Worm (Caenorhabditis elegans) whole organism, young adult: ENCODE data around the gene F54F7.9.

Experiments
- B0019.2 ChIP-seq: fragments of 200-800 bp; sonication (Bioruptor generic); conservative IDR thresholded peaks from 2 replicates; pipeline ENCODE4 v1.3.6; 2022; ENCODE audit warnings: missing genetic modification reagents, missing genetic modification characterization, missing compliant biosample characterization
- C06A6.2 ChIP-seq: fragments of 200-800 bp; sonication (Bioruptor generic); conservative IDR thresholded peaks from 2 replicates; pipeline ENCODE4 v1.3.6; 2022; ENCODE audit warnings: missing genetic modification characterization, missing compliant biosample characterization
- C17E4.6 ChIP-seq: fragments of 200-800 bp; sonication (Bioruptor generic); IDR thresholded peaks from 2 replicates; pipeline ENCODE4 v1.3.6; 2022; ENCODE audit warnings: missing genetic modification reagents, missing genetic modification characterization, missing compliant biosample characterization
- F22D6.2 ChIP-seq: sonication (generic microtip); optimal IDR thresholded peaks from 2 replicates; lab custom pipeline; 2016; ENCODE audit warnings: mild to moderate bottlenecking, missing genetic modification characterization, missing compliant biosample characterization
- F37B4.10 ChIP-seq: fragments of 200-800 bp; sonication (Bioruptor generic); IDR thresholded peaks from 2 replicates; pipeline ENCODE4 v1.3.6; 2022; ENCODE audit warnings: missing genetic modification characterization, missing compliant biosample characterization
- F57C9.4 ChIP-seq: sonication (generic microtip); optimal IDR thresholded peaks from 2 replicates; lab custom pipeline; 2017; ENCODE audit warnings: mild to moderate bottlenecking, missing genetic modification characterization, missing compliant biosample characterization
- K12H6.12 ChIP-seq: fragments of 200-800 bp; sonication (Bioruptor generic); optimal IDR thresholded peaks from 2 replicates; lab custom pipeline; 2018; ENCODE audit warnings: mild to moderate bottlenecking, missing genetic modification characterization, missing compliant biosample characterization
- Y53F4B.3 ChIP-seq: fragments of 200-800 bp; sonication (Bioruptor generic); IDR thresholded peaks from 2 replicates; pipeline ENCODE4 v1.3.6; 2022; ENCODE audit warnings: missing genetic modification reagents, missing genetic modification characterization, missing compliant biosample characterization
- Y95B8A.8 ChIP-seq: fragments of 200-800 bp; sonication (Bioruptor generic); IDR thresholded peaks from 2 replicates; pipeline ENCODE4 v1.3.6; 2022; ENCODE audit warnings: missing genetic modification reagents, missing genetic modification characterization, missing compliant biosample characterization
- akir-1 ChIP-seq: fragments of 200-800 bp; sonication (Bioruptor generic); optimal IDR thresholded peaks from 2 replicates; lab custom pipeline; 2018; ENCODE audit warnings: mild to moderate bottlenecking, missing genetic modification characterization, moderate library complexity, missing compliant biosample characterization
- aptf-2 ChIP-seq: fragments of 200-800 bp; sonication (Bioruptor generic); conservative IDR thresholded peaks from 2 replicates; pipeline ENCODE4 v1.3.6; 2022; ENCODE audit warnings: missing genetic modification reagents, missing genetic modification characterization, missing compliant biosample characterization
- aptf-3 ChIP-seq: fragments of 200-800 bp; sonication (Bioruptor generic); IDR thresholded peaks from 2 replicates; pipeline ENCODE4 v1.3.6; 2022; ENCODE audit warnings: missing genetic modification characterization, missing compliant biosample characterization
- athp-1 ChIP-seq: sonication (generic microtip); optimal IDR thresholded peaks from 2 replicates; lab custom pipeline; 2017; ENCODE audit warnings: mild to moderate bottlenecking, missing genetic modification characterization, missing compliant biosample characterization
- attf-3 ChIP-seq: fragments of 200-800 bp; sonication (Bioruptor generic); conservative IDR thresholded peaks from 2 replicates; pipeline ENCODE4 v1.3.6; 2022; ENCODE audit warnings: missing genetic modification reagents, missing genetic modification characterization, missing compliant biosample characterization
- cebp-1 ChIP-seq, 2 experiments: fragments of 200-800 bp in 1 of 2; sonication (Bioruptor generic) in 1 of 2; sonication (generic microtip) in 1 of 2; IDR thresholded peaks in 1 of 2; optimal IDR thresholded peaks in 1 of 2; 2 replicates each; pipeline versions ENCODE4 v1.3.6 to Lab custom; 2017 to 2022; ENCODE audit warnings: missing compliant biosample characterization in 2 of 2, missing genetic modification characterization in 2 of 2, mild to moderate bottlenecking in 1 of 2, missing genetic modification reagents in 1 of 2, moderate library complexity in 1 of 2
- chd-7 ChIP-seq: sonication (generic microtip); optimal IDR thresholded peaks from 2 replicates; lab custom pipeline; 2016; ENCODE audit warnings: mild to moderate bottlenecking, missing genetic modification characterization, moderate library complexity, missing compliant biosample characterization
- dpl-1 ChIP-seq: fragments of 150-350 bp; optimal IDR thresholded peaks from 2 replicates; lab custom pipeline; 2014; ENCODE audit warnings: missing biosample characterization, missing genetic modification reagents, missing genetic modification characterization
- efl-1 ChIP-seq: fragments of 150-350 bp; optimal IDR thresholded peaks from 2 replicates; lab custom pipeline; 2014; ENCODE audit warnings: missing biosample characterization, missing genetic modification reagents, missing genetic modification characterization
- egl-44 ChIP-seq: fragments of 200-800 bp; sonication (Bioruptor generic); IDR thresholded peaks from 2 replicates; pipeline ENCODE4 v1.3.6; 2022; ENCODE audit warnings: missing genetic modification reagents, missing genetic modification characterization, missing compliant biosample characterization
- him-1 ChIP-seq: sonication (generic microtip); optimal IDR thresholded peaks from 2 replicates; lab custom pipeline; 2016; ENCODE audit warnings: missing genotype, missing genetic modification reagents, missing genetic modification characterization, missing compliant biosample characterization
- let-607 ChIP-seq, 2 experiments: fragments of 200-800 bp in 1 of 2; sonication (Bioruptor generic) in 1 of 2; sonication (generic microtip) in 1 of 2; optimal IDR thresholded peaks; 2 replicates each; lab custom pipeline; 2016 to 2018; ENCODE audit warnings: mild to moderate bottlenecking in 2 of 2, missing compliant biosample characterization in 2 of 2, missing genetic modification characterization in 2 of 2, moderate library complexity in 2 of 2, missing genotype in 1 of 2
- lin-26 ChIP-seq: fragments of 200-800 bp; sonication (Bioruptor generic); IDR thresholded peaks from 2 replicates; pipeline ENCODE4 v1.3.6; 2022; ENCODE audit warnings: missing genetic modification reagents, missing genetic modification characterization, missing compliant biosample characterization
- lir-1 ChIP-seq: fragments of 200-800 bp; sonication (Bioruptor generic); conservative IDR thresholded peaks from 2 replicates; pipeline ENCODE4 v1.3.6; 2022; ENCODE audit warnings: missing genetic modification reagents, missing genetic modification characterization, missing compliant biosample characterization
- lsl-1 ChIP-seq: fragments of 200-800 bp; sonication (Bioruptor generic); optimal IDR thresholded peaks from 2 replicates; lab custom pipeline; 2018; ENCODE audit warnings: mild to moderate bottlenecking, missing genetic modification characterization, moderate library complexity, missing compliant biosample characterization
- lsy-27 ChIP-seq: sonication (generic microtip); optimal IDR thresholded peaks from 2 replicates; lab custom pipeline; 2017; ENCODE audit warnings: missing genetic modification characterization, mild to moderate bottlenecking, missing compliant biosample characterization, antibody characterized with exemption, missing genotype, borderline replicate concordance; ENCODE audit not compliant: insufficient read depth
- madf-3 ChIP-seq: fragments of 200-800 bp; sonication (Bioruptor generic); IDR thresholded peaks from 2 replicates; pipeline ENCODE4 v1.3.6; 2022; ENCODE audit warnings: missing genetic modification reagents, missing genetic modification characterization, missing compliant biosample characterization
- mes-4 ChIP-seq: sonication (generic microtip); optimal IDR thresholded peaks from 2 replicates; lab custom pipeline; 2016; ENCODE audit warnings: missing genotype, missing genetic modification characterization, missing compliant biosample characterization
- mxl-1 ChIP-seq: sonication (generic microtip); optimal IDR thresholded peaks from 2 replicates; lab custom pipeline; 2016; ENCODE audit warnings: missing genetic modification characterization, missing compliant biosample characterization
- nhr-90 ChIP-seq: sonication (generic microtip); optimal IDR thresholded peaks from 2 replicates; lab custom pipeline; 2016; ENCODE audit warnings: missing genotype, mild to moderate bottlenecking, missing genetic modification characterization, missing compliant biosample characterization
- rcor-1 ChIP-seq: fragments of 200-800 bp; sonication (Bioruptor generic); IDR thresholded peaks from 2 replicates; pipeline ENCODE4 v1.3.6; 2022; ENCODE audit warnings: missing genetic modification reagents, missing genetic modification characterization, missing compliant biosample characterization
- snpc-1.3 ChIP-seq: sonication (generic microtip); optimal IDR thresholded peaks from 2 replicates; lab custom pipeline; 2017; ENCODE audit warnings: missing genetic modification characterization, mild to moderate bottlenecking, missing compliant biosample characterization, antibody characterized with exemption, moderate library complexity, missing genotype, missing genetic modification reagents; ENCODE audit not compliant: insufficient read depth
- snpc-3.4 ChIP-seq: sonication (generic microtip); optimal IDR thresholded peaks from 2 replicates; lab custom pipeline; 2017; ENCODE audit warnings: missing genetic modification characterization, mild to moderate bottlenecking, missing compliant biosample characterization, antibody characterized with exemption, moderate library complexity, missing genotype, missing genetic modification reagents
- somi-1 ChIP-seq: fragments of 200-800 bp; sonication (Bioruptor generic); optimal IDR thresholded peaks from 2 replicates; lab custom pipeline; 2018; ENCODE audit warnings: mild to moderate bottlenecking, missing genetic modification characterization, missing compliant biosample characterization
- tbx-9 ChIP-seq: sonication (generic microtip); optimal IDR thresholded peaks from 2 replicates; lab custom pipeline; 2016; ENCODE audit warnings: borderline replicate concordance, missing genetic modification characterization, inconsistent platforms, missing compliant biosample characterization
- unc-130 ChIP-seq: sonication (generic microtip); optimal IDR thresholded peaks from 2 replicates; lab custom pipeline; 2016; ENCODE audit warnings: missing genetic modification reagents, missing genetic modification characterization, missing compliant biosample characterization
- ztf-22 ChIP-seq: fragments of 200-800 bp; sonication (Bioruptor generic); optimal IDR thresholded peaks from 2 replicates; lab custom pipeline; 2018; ENCODE audit warnings: mild to moderate bottlenecking, missing genetic modification characterization, moderate library complexity, missing compliant biosample characterization
- ztf-28 ChIP-seq: fragments of 200-800 bp; sonication (Bioruptor generic); IDR thresholded peaks from 2 replicates; pipeline ENCODE4 v1.3.6; 2022; ENCODE audit warnings: missing genetic modification reagents, missing genetic modification characterization, missing compliant biosample characterization

Gene F54F7.9

ce11 chrX:11885577-11885976 lies 37.1 kb upstream of the F54F7.9 start, which contains the start of gene Y62H9A.7:
Gene Y62H9A.7 (minus strand): TSS chrX:11885677.
- TF ChIP-seq mxl-1 (tag; lab: Kevin White, UChicago) (no peak), ztf-28 (no peak), snpc-1.3 (tag; lab: Kevin White, UChicago) (no peak), F22D6.2 (tag; lab: Kevin White, UChicago) (no peak), F37B4.10 (no peak), aptf-3 (GFP tag; lab: Robert Waterston, UW) (no peak), cebp-1 (GFP tag; IDR thresholded peaks at IDR 0.05; lab: Robert Waterston, UW) (no peak), cebp-1 (tag; optimal IDR thresholded peaks at IDR 0.05; lab: Kevin White, UChicago) (no peak), F57C9.4 (tag; lab: Kevin White, UChicago) (no peak), dpl-1 (GFP tag; lab: Kevin White, UChicago) (no peak), somi-1 (no peak), rcor-1 (no peak), akir-1 (GFP tag; lab: Kevin White, UChicago) (no peak)

DNA sequence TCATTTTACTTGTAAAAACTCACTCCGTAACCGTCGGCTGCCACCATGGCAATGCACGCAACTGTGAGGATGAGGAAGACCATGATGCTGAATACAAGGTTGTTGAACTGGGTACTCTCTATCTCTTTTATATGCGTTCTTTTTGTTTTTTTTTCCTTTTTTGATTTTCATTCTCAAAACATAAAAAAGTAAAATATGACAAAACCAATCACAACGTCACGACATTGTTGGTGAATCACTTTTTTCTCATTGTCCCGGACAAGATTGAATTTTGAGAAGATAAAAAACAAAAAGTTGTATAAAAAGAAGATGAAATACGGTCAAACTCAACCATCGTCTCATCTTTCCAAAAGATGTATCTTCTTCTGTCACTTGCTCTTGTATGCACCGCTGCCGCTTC lies 34.3 kb upstream of the F54F7.9 start, which contains the start of the genes Y62H9A.5 and ule-5:
TSS of gene Y62H9A.5 (minus strand) at position 101 of the 400 bp plus-strand sequence.
TSS of gene ule-5 (plus strand) at position 328 of the 400 bp plus-strand sequence.
- TF ChIP-seq athp-1 (tag; lab: Kevin White, UChicago) (no peak), aptf-2 (no peak), unc-130 (no peak), him-1 (tag; lab: Kevin White, UChicago) (no peak), nhr-90 (no peak), chd-7 (tag; lab: Kevin White, UChicago) (no peak), aptf-3 (GFP tag; lab: Robert Waterston, UW) (no peak), snpc-3.4 (tag; lab: Kevin White, UChicago) (no peak), C06A6.2 (no peak), K12H6.12 (tag; lab: Kevin White, UChicago) (no peak)

- TF ChIP-seq lsl-1 (no peak), C17E4.6 (no peak), egl-44 (GFP tag; lab: Robert Waterston, UW) (no peak), madf-3 (no peak), mes-4 (tag; lab: Kevin White, UChicago) (no peak), efl-1 (no peak), Y95B8A.8 (no peak), B0019.2 (GFP tag; lab: Robert Waterston, UW) (no peak), tbx-9 (tag; lab: Kevin White, UChicago) (no peak), nhr-90 (no peak), Y53F4B.3 (GFP tag; lab: Robert Waterston, UW) (no peak), lsy-27 (tag; lab: Kevin White, UChicago) (no peak), lir-1 (GFP tag; lab: Robert Waterston, UW) (no peak), lin-26 (no peak), let-607 (tag; optimal IDR thresholded peaks at IDR 0.05; lab: Kevin White, UChicago) (no peak), ztf-22 (no peak), attf-3 (GFP tag; lab: Robert Waterston, UW) (no peak)
Observed at ce11 chrX:11879871-11880270, 31.4 kb upstream of the F54F7.9 start, which contains the start of the genes Y62H9A.3 and Y62H9A.4. Gene Y62H9A.3 (minus strand): TSS chrX:11879971. Gene Y62H9A.4 (plus strand): TSS chrX:11880126.
